Worm (Caenorhabditis elegans) whole organism, midembryonic: ENCODE results near the gene ttr-9.

Source experiments
- flt-1 ChIP-seq: fragments of 200-800 bp; sonication (Bioruptor generic); IDR thresholded peaks from 2 replicates; pipeline ENCODE4 v1.3.6; 2022; ENCODE audit warnings: missing genetic modification characterization, missing compliant biosample characterization
- med-1 ChIP-seq: sonication (generic microtip); optimal IDR thresholded peaks from 2 replicates; lab custom pipeline; 2017; ENCODE audit warnings: missing genetic modification characterization, mild to moderate bottlenecking, missing compliant biosample characterization, antibody characterized with exemption, missing genetic modification reagents; ENCODE audit not compliant: insufficient read depth
- tab-1 ChIP-seq: fragments of 200-800 bp; sonication (Bioruptor generic); IDR thresholded peaks from 2 replicates; pipeline ENCODE4 v1.3.6; 2022; ENCODE audit warnings: missing genetic modification characterization, missing compliant biosample characterization
- ztf-23 ChIP-seq: fragments of 200-800 bp; sonication (Bioruptor generic); IDR thresholded peaks from 2 replicates; pipeline ENCODE4 v1.3.6; 2022; ENCODE audit warnings: missing genetic modification reagents, missing genetic modification characterization, missing compliant biosample characterization

DNA sequence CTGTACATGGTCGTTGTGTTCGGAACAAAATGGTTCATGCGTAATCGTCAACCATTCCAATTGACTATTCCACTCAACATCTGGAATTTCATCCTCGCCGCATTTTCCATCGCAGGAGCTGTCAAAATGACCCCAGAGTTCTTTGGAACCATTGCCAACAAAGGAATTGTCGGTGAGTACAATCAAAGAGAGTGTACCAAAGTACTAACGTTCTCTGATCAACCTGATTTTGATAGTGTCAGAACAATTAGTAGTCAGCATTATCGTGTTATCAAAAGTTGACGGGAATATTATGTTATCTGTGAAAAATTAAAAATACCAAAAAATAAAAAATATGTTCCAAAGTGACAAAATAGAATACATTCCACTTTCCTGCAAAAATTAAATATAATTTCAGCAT lies 20.9 kb upstream of the ttr-9 start:
- TF ChIP-seq med-1 (GFP tag; lab: Kevin White, UChicago) (no peak), ztf-23 (GFP tag; lab: Robert Waterston, UW) (no peak), tab-1 (GFP tag; lab: Robert Waterston, UW) (no peak), flt-1 (GFP tag; lab: Robert Waterston, UW) (no peak)
